Fruit fly (Drosophila melanogaster): Measurements from ENCODE around the gene wol.

Gene wol

dm6 chr2L:8290653-8291233, 12.0 kb downstream of the wol start (continued):
- TF ChIP-seq Hr38 (GFP tag; optimal IDR thresholded peaks at IDR 0.05) = no peak
- peak; percentile 74 for TF ChIP-seq CG1621 (tag; optimal IDR thresholded peaks at IDR 0.05)
- TF ChIP-seq spab (GFP tag; optimal IDR thresholded peaks at IDR 0.05) = peak; percentile 74
- TF ChIP-seq fd85E (GFP tag; optimal IDR thresholded peaks at IDR 0.05) = peak; percentile 6
- peak; percentile 90 for TF ChIP-seq esn (GFP tag; optimal IDR thresholded peaks at IDR 0.05)
- peak; percentile 86 to 87 for TF ChIP-seq ss (GFP tag; optimal IDR thresholded peaks at IDR 0.05)
- TF ChIP-seq OdsH (GFP tag; optimal IDR thresholded peaks at IDR 0.05) = peak; percentile 83
- peak; percentile 72 for TF ChIP-seq CG34406 (GFP tag; optimal IDR thresholded peaks at IDR 0.05)
- TF ChIP-seq Ets21C (GFP tag; optimal IDR thresholded peaks at IDR 0.05) = peak; percentile 79
- TF ChIP-seq CG6792 (GFP tag; optimal IDR thresholded peaks at IDR 0.05) = peak; percentile 86
- peak; percentile 90 for TF ChIP-seq CG31627 (GFP tag; optimal IDR thresholded peaks at IDR 0.05)
- peak; percentile 97 for TF ChIP-seq svp (GFP tag)
- TF ChIP-seq CG11762 (GFP tag; optimal IDR thresholded peaks at IDR 0.05; ENCODE audit: insufficient read depth) = peak; percentile 62
- peak; percentile 86 for TF ChIP-seq acj6 (GFP tag; optimal IDR thresholded peaks at IDR 0.05)
- peak; percentile 95 for TF ChIP-seq Eip78C (GFP tag)
- peak; percentile 84 for TF ChIP-seq CG6808 (GFP tag; optimal IDR thresholded peaks at IDR 0.05)
- peak; percentile 78 for TF ChIP-seq CG6854 (GFP tag; optimal IDR thresholded peaks at IDR 0.05)
- peak; percentile 46 for TF ChIP-seq CG16779 (tag; optimal IDR thresholded peaks at IDR 0.05)
- peak; percentile 77 for TF ChIP-seq vri (GFP tag; optimal IDR thresholded peaks at IDR 0.05)
- TF ChIP-seq CG8119 (GFP tag; IDR thresholded peaks at IDR 0.05) = peak; percentile 75

dm6 chr2L:8290092-8290424, 12.7 kb downstream of the wol start:
- TF ChIP-seq Eip78C (GFP tag) (peak; percentile 35), CG11902 (GFP tag; optimal IDR thresholded peaks at IDR 0.05) (no peak)

- TF ChIP-seq Eip78C (GFP tag) = peak; percentile 54
- TF ChIP-seq Blimp-1 (GFP tag; optimal IDR thresholded peaks at IDR 0.05) = no peak
- no peak for TF ChIP-seq fd59A (GFP tag; optimal IDR thresholded peaks at IDR 0.05)
- no peak for TF ChIP-seq Sox15 (GFP tag; optimal IDR thresholded peaks at IDR 0.05)
- no peak for TF ChIP-seq Hr38 (GFP tag; optimal IDR thresholded peaks at IDR 0.05)
- TF ChIP-seq fkh (GFP tag; optimal IDR thresholded peaks at IDR 0.05) = peak; percentile 73
- TF ChIP-seq CG34406 (GFP tag; optimal IDR thresholded peaks at IDR 0.05) = no peak
- TF ChIP-seq CG6163 (GFP tag; IDR thresholded peaks at IDR 0.05) = no peak
- peak; percentile 76 for TF ChIP-seq svp (GFP tag)
- no peak for TF ChIP-seq CG16779 (tag; optimal IDR thresholded peaks at IDR 0.05)
- TF ChIP-seq CG8632 (GFP tag; optimal IDR thresholded peaks at IDR 0.05) = no peak
- TF ChIP-seq CG10631 (GFP tag; optimal IDR thresholded peaks at IDR 0.05) = no peak
- TF ChIP-seq pdm3 (GFP tag; optimal IDR thresholded peaks at IDR 0.05) = no peak
- no peak for TF ChIP-seq Met (GFP tag; optimal IDR thresholded peaks at IDR 0.05)
These were observed 13.3 kb downstream of the wol start for dm6 chr2L:8289352-8290091.

- no peak for TF ChIP-seq dac (GFP tag; optimal IDR thresholded peaks at IDR 0.05)
- TF ChIP-seq Ets21C (GFP tag; optimal IDR thresholded peaks at IDR 0.05) = no peak
- no peak for TF ChIP-seq Gug (GFP tag; IDR thresholded peaks at IDR 0.05)
- no peak for TF ChIP-seq Lpt (GFP tag; optimal IDR thresholded peaks at IDR 0.05)
- peak; percentile 42 for TF ChIP-seq Eip78C (GFP tag)
- no peak for TF ChIP-seq vri (GFP tag; optimal IDR thresholded peaks at IDR 0.05)
These were observed 14.7 kb downstream of the wol start for dm6 chr2L:8288087-8288486.

- TF ChIP-seq net (GFP tag; optimal IDR thresholded peaks at IDR 0.05) = peak; percentile 12
- no peak for TF ChIP-seq CG6792 (GFP tag; optimal IDR thresholded peaks at IDR 0.05)
These were observed 16.2 kb downstream of the wol start for dm6 chr2L:8286595-8286994.

All from whole organism, prepupa.